Fruit fly (Drosophila melanogaster) whole organism, embryonic: ENCODE data around the gene CG12992.

ENCODE experiments used
- Ada2b ChIP-seq: fragments of 200-800 bp; sonication (Bioruptor generic); IDR thresholded peaks from 2 replicates; pipeline ENCODE4 v1.3.6; 2022; ENCODE audit warnings: missing biosample characterization, missing genetic modification characterization
- Atf-2 ChIP-seq: fragments of 200-800 bp; sonication (Bioruptor generic); optimal IDR thresholded peaks from 2 replicates; lab custom pipeline; 2016; ENCODE audit warnings: missing biosample characterization, missing genetic modification characterization
- CG10979 ChIP-seq: fragments of 200-800 bp; sonication (Bioruptor generic); optimal IDR thresholded peaks from 2 replicates; lab custom pipeline; 2018; ENCODE audit warnings: missing biosample characterization, mild to moderate bottlenecking, missing genetic modification characterization, moderate library complexity
- CG11456 ChIP-seq: fragments of 200-800 bp; sonication (Bioruptor generic); IDR thresholded peaks from 3 replicates; pipeline ENCODE4 v1.3.6; 2022; ENCODE audit warnings: missing biosample characterization, missing genetic modification characterization
- CG12236 ChIP-seq: fragments of 200-800 bp; sonication (Bioruptor generic); optimal IDR thresholded peaks from 2 replicates; lab custom pipeline; 2016; ENCODE audit warnings: missing biosample characterization, missing genetic modification characterization
- CG13775 ChIP-seq: fragments of 200-800 bp; sonication (Bioruptor generic); optimal IDR thresholded peaks from 3 replicates; lab custom pipeline; 2017; ENCODE audit warnings: missing biosample characterization, mild to moderate bottlenecking, missing genetic modification characterization
- CG15479 ChIP-seq: fragments of 200-800 bp; sonication (Bioruptor generic); optimal IDR thresholded peaks from 3 replicates; lab custom pipeline; 2019; ENCODE audit warnings: missing biosample characterization, mild to moderate bottlenecking, missing genetic modification characterization, moderate library complexity
- CG15601 ChIP-seq: fragments of 200-800 bp; sonication (Bioruptor generic); optimal IDR thresholded peaks from 3 replicates; lab custom pipeline; 2019; ENCODE audit warnings: missing biosample characterization, mild to moderate bottlenecking, missing genetic modification characterization, moderate library complexity
- CG16863 ChIP-seq: fragments of 200-800 bp; sonication (Bioruptor generic); optimal IDR thresholded peaks from 3 replicates; lab custom pipeline; 2016; ENCODE audit warnings: missing biosample characterization, missing genetic modification characterization
- CG17328 ChIP-seq: fragments of 200-800 bp; sonication (Bioruptor generic); IDR thresholded peaks from 2 replicates; pipeline ENCODE4 v1.3.6; 2022; ENCODE audit warnings: missing biosample characterization, missing genetic modification characterization
- CG17385 ChIP-seq: fragments of 200-800 bp; sonication (Bioruptor generic); optimal IDR thresholded peaks from 3 replicates; lab custom pipeline; 2018; ENCODE audit warnings: missing biosample characterization, mild to moderate bottlenecking, missing genetic modification characterization
- CG1792 ChIP-seq: fragments of 200-800 bp; sonication (Bioruptor generic); optimal IDR thresholded peaks from 2 replicates; lab custom pipeline; 2016; ENCODE audit warnings: missing biosample characterization, missing genetic modification characterization
- CG30431 ChIP-seq: fragments of 200-800 bp; sonication (Bioruptor generic); optimal IDR thresholded peaks from 2 replicates; lab custom pipeline; 2017; ENCODE audit warnings: missing biosample characterization, missing genetic modification characterization
- CG4282 ChIP-seq: fragments of 200-800 bp; sonication (Bioruptor generic); optimal IDR thresholded peaks from 2 replicates; lab custom pipeline; 2016; ENCODE audit warnings: missing biosample characterization, missing genetic modification characterization
- CG4360 ChIP-seq: fragments of 200-800 bp; sonication (Bioruptor generic); IDR thresholded peaks from 2 replicates; pipeline ENCODE4 v1.3.6; 2022; ENCODE audit warnings: missing biosample characterization, missing genetic modification characterization
- CG4854 ChIP-seq: fragments of 200-800 bp; sonication (Bioruptor generic); optimal IDR thresholded peaks from 2 replicates; lab custom pipeline; 2016; ENCODE audit warnings: missing biosample characterization, missing genetic modification characterization, inconsistent platforms
- CG5245 ChIP-seq: fragments of 200-800 bp; sonication (Bioruptor generic); optimal IDR thresholded peaks from 3 replicates; lab custom pipeline; 2016; ENCODE audit warnings: missing biosample characterization, missing genetic modification characterization
- CG7372 ChIP-seq: fragments of 200-800 bp; sonication (Bioruptor generic); IDR thresholded peaks from 2 replicates; pipeline ENCODE4 v1.3.6; 2022; ENCODE audit warnings: missing biosample characterization, missing genetic modification characterization
- CG7987 ChIP-seq: fragments of 200-800 bp; sonication (Bioruptor generic); optimal IDR thresholded peaks from 2 replicates; lab custom pipeline; 2018; ENCODE audit warnings: missing biosample characterization, mild to moderate bottlenecking, missing genetic modification characterization, moderate library complexity
- CG8924 ChIP-seq: fragments of 200-800 bp; optimal IDR thresholded peaks from 3 replicates; lab custom pipeline; 2019; ENCODE audit warnings: missing biosample characterization, mild to moderate bottlenecking, missing genetic modification characterization, moderate library complexity
- CG9727 ChIP-seq: fragments of 200-800 bp; sonication (Bioruptor generic); optimal IDR thresholded peaks from 3 replicates; lab custom pipeline; 2017; ENCODE audit warnings: missing biosample characterization, mild to moderate bottlenecking, missing genetic modification characterization
- CG9797 ChIP-seq: fragments of 200-800 bp; sonication (Bioruptor generic); optimal IDR thresholded peaks from 3 replicates; lab custom pipeline; 2018; ENCODE audit warnings: missing biosample characterization, mild to moderate bottlenecking, missing genetic modification characterization
- CTCF ChIP-seq: fragments of 200-800 bp; sonication (Bioruptor generic); optimal IDR thresholded peaks from 2 replicates; lab custom pipeline; 2017; ENCODE audit warnings: missing biosample characterization, mild to moderate bottlenecking, missing genetic modification characterization, moderate library complexity
- Doc2 ChIP-seq: fragments of 200-800 bp; sonication (Bioruptor generic); IDR thresholded peaks from 2 replicates; pipeline ENCODE4 v1.3.6; 2022; ENCODE audit warnings: missing biosample characterization, missing genetic modification characterization
- HLHmδ ChIP-seq: fragments of 200-800 bp; sonication (Bioruptor generic); optimal IDR thresholded peaks from 2 replicates; lab custom pipeline; 2018; ENCODE audit warnings: missing biosample characterization, mild to moderate bottlenecking, missing genetic modification characterization, moderate library complexity
- Hr39 ChIP-seq: fragments of >200 bp; optimal IDR thresholded peaks from 2 replicates; lab custom pipeline; 2017
- Jarid2 ChIP-seq: fragments of 200-800 bp; sonication (Bioruptor generic); optimal IDR thresholded peaks from 3 replicates; lab custom pipeline; 2017; ENCODE audit warnings: mild to moderate bottlenecking, missing biosample characterization, missing genetic modification reagents, missing genetic modification characterization
- MESR4 ChIP-seq: fragments of 200-800 bp; sonication (Bioruptor generic); optimal IDR thresholded peaks from 2 replicates; lab custom pipeline; 2018; ENCODE audit warnings: missing biosample characterization, mild to moderate bottlenecking, missing genetic modification characterization, moderate library complexity
- Max ChIP-seq: fragments of 200-800 bp; sonication (Bioruptor generic); optimal IDR thresholded peaks from 2 replicates; lab custom pipeline; 2016; ENCODE audit warnings: missing biosample characterization, mild to moderate bottlenecking, missing genetic modification characterization
- Oaz ChIP-seq: fragments of 200-800 bp; sonication (Bioruptor generic); IDR thresholded peaks from 2 replicates; pipeline ENCODE4 v1.3.6; 2022; ENCODE audit warnings: missing biosample characterization, missing genetic modification characterization
- Poxn ChIP-seq: fragments of 200-800 bp; sonication (Bioruptor generic); IDR thresholded peaks from 2 replicates; pipeline ENCODE4 v1.3.6; 2022; ENCODE audit warnings: missing biosample characterization, missing genetic modification characterization
- Rx ChIP-seq: fragments of 200-800 bp; sonication (Bioruptor generic); IDR thresholded peaks from 2 replicates; pipeline ENCODE4 v1.3.6; 2022; ENCODE audit warnings: missing biosample characterization, missing genetic modification characterization
- Side ChIP-seq: fragments of 200-800 bp; sonication (Bioruptor generic); optimal IDR thresholded peaks from 2 replicates; lab custom pipeline; 2016; ENCODE audit warnings: missing biosample characterization, missing genetic modification characterization
- Spps ChIP-seq: fragments of 200-800 bp; sonication (Bioruptor generic); optimal IDR thresholded peaks from 2 replicates; lab custom pipeline; 2018; ENCODE audit warnings: missing biosample characterization, mild to moderate bottlenecking, missing genetic modification characterization
- abd-A ChIP-seq: fragments of 200-800 bp; sonication (Bioruptor generic); optimal IDR thresholded peaks from 3 replicates; lab custom pipeline; 2019; ENCODE audit warnings: missing biosample characterization, mild to moderate bottlenecking, missing genetic modification characterization, moderate library complexity
- ac ChIP-seq: fragments of 200-800 bp; sonication (Bioruptor generic); optimal IDR thresholded peaks from 3 replicates; lab custom pipeline; 2017; ENCODE audit warnings: missing biosample characterization, mild to moderate bottlenecking, missing genetic modification characterization
- croc ChIP-seq: fragments of 200-800 bp; sonication (Bioruptor generic); conservative IDR thresholded peaks from 3 replicates; pipeline ENCODE4 v1.3.6; 2022; ENCODE audit warnings: missing biosample characterization, missing genetic modification characterization
- cwo ChIP-seq: fragments of 200-800 bp; sonication (Bioruptor generic); optimal IDR thresholded peaks from 3 replicates; lab custom pipeline; 2017; ENCODE audit warnings: missing biosample characterization, missing genetic modification characterization, mild to moderate bottlenecking, moderate library complexity, missing genetic modification reagents
- da ChIP-seq: fragments of 200-800 bp; sonication (Bioruptor generic); optimal IDR thresholded peaks from 2 replicates; lab custom pipeline; 2016; ENCODE audit warnings: missing biosample characterization, missing genetic modification characterization
- disco-r ChIP-seq: fragments of 200-800 bp; sonication (Bioruptor generic); optimal IDR thresholded peaks from 2 replicates; lab custom pipeline; 2016; ENCODE audit warnings: missing biosample characterization, missing genetic modification characterization
- h ChIP-seq: fragments of >200 bp; optimal IDR thresholded peaks from 2 replicates; lab custom pipeline; 2017
- jigr1 ChIP-seq: fragments of 200-800 bp; sonication (Bioruptor generic); IDR thresholded peaks from 3 replicates; pipeline ENCODE4 v1.3.6; 2022; ENCODE audit warnings: missing biosample characterization, missing genetic modification characterization
- mirr ChIP-seq: fragments of 200-800 bp; sonication (Bioruptor generic); optimal IDR thresholded peaks from 3 replicates; lab custom pipeline; 2018; ENCODE audit warnings: missing biosample characterization, mild to moderate bottlenecking, missing genetic modification characterization
- nmo ChIP-seq: fragments of 200-800 bp; sonication (Bioruptor generic); optimal IDR thresholded peaks from 2 replicates; lab custom pipeline; 2018; ENCODE audit warnings: missing biosample characterization, mild to moderate bottlenecking, missing genetic modification characterization, moderate library complexity
- pum ChIP-seq: fragments of 200-800 bp; sonication (Bioruptor generic); optimal IDR thresholded peaks from 2 replicates; lab custom pipeline; 2016; ENCODE audit warnings: missing biosample characterization, missing genetic modification characterization
- sim ChIP-seq: fragments of 200-800 bp; sonication (Bioruptor generic); IDR thresholded peaks from 2 replicates; pipeline ENCODE4 v1.3.6; 2022; ENCODE audit warnings: missing biosample characterization, missing genetic modification characterization
- tgo ChIP-seq: fragments of 200-800 bp; sonication (Bioruptor generic); IDR thresholded peaks from 3 replicates; pipeline ENCODE4 v1.3.6; 2022; ENCODE audit warnings: missing biosample characterization, missing genetic modification characterization
- tin ChIP-seq: fragments of 200-800 bp; sonication (Bioruptor generic); optimal IDR thresholded peaks from 3 replicates; lab custom pipeline; 2016; ENCODE audit warnings: missing biosample characterization, missing genetic modification characterization
- trh ChIP-seq: fragments of 200-800 bp; sonication (Bioruptor generic); optimal IDR thresholded peaks from 2 replicates; lab custom pipeline; 2016; ENCODE audit warnings: missing biosample characterization, missing genetic modification characterization
- vfl ChIP-seq: fragments of 200-800 bp; sonication (Bioruptor generic); optimal IDR thresholded peaks from 2 replicates; lab custom pipeline; 2016; ENCODE audit warnings: missing biosample characterization, missing genetic modification characterization
- vnd ChIP-seq: fragments of 200-800 bp; sonication (Bioruptor generic); IDR thresholded peaks from 3 replicates; pipeline ENCODE4 v1.3.6; 2022; ENCODE audit warnings: missing biosample characterization, missing genetic modification characterization; ENCODE audit not compliant: partially characterized antibody
- zfh1 ChIP-seq: fragments of 200-800 bp; sonication (Bioruptor generic); IDR thresholded peaks from 3 replicates; pipeline ENCODE4 v1.3.6; 2022; ENCODE audit warnings: missing biosample characterization, missing genetic modification characterization

CG12992 gene

dm6 chrX:17631996-17632612, 43.4 kb downstream of the CG12992 start, which contains the start of the genes corolla and ND-24 (continued):
- peak; percentile 69 for TF ChIP-seq croc (GFP tag; lab: Robert Waterston, UW)
- TF ChIP-seq h (lab: Kevin White, UChicago): no peak
- TF ChIP-seq CG15601: peak; percentile 80
- peak; percentile 75 for TF ChIP-seq CG17385
- TF ChIP-seq sim (GFP tag; lab: Robert Waterston, UW): peak; percentile 79
- no peak for TF ChIP-seq ac (GFP tag; lab: Kevin White, UChicago)
- peak; percentile 59 for TF ChIP-seq Spps (tag; lab: Kevin White, UChicago)
- no peak for TF ChIP-seq Doc2 (GFP tag; lab: Robert Waterston, UW)
- peak; percentile 50 for TF ChIP-seq CG9797
- TF ChIP-seq pum (GFP tag; lab: Kevin White, UChicago): peak; percentile 89
- TF ChIP-seq Atf-2 (GFP tag; lab: Kevin White, UChicago): peak; percentile 71
- TF ChIP-seq Jarid2: no peak
- peak; percentile 77 for TF ChIP-seq CG5245
- no peak for TF ChIP-seq mirr (GFP tag; lab: Kevin White, UChicago)
- peak; percentile 75 for TF ChIP-seq CG10979 (tag; lab: Kevin White, UChicago)
- TF ChIP-seq vnd: peak; percentile 85
- peak; percentile 57; the same call in 2 of the 3 replicates for TF ChIP-seq jigr1 (GFP tag; lab: Robert Waterston, UW)
- peak; percentile 91 for TF ChIP-seq tgo (GFP tag; lab: Robert Waterston, UW)
- peak; percentile 83 for TF ChIP-seq CG16863 (GFP tag; lab: Kevin White, UChicago)
- TF ChIP-seq nmo (GFP tag; lab: Kevin White, UChicago): peak; percentile 84
- peak; percentile 85 for TF ChIP-seq Max (GFP tag; lab: Kevin White, UChicago)
- no peak for TF ChIP-seq Hr39
- TF ChIP-seq CG8924 (tag; lab: Kevin White, UChicago): peak; percentile 59
- peak; percentile 89 for TF ChIP-seq tin (GFP tag; lab: Kevin White, UChicago)
- TF ChIP-seq Oaz (GFP tag; lab: Robert Waterston, UW): peak; percentile 62
- peak; percentile 76 for TF ChIP-seq Side (GFP tag; lab: Kevin White, UChicago)
- peak; percentile 48 for TF ChIP-seq da
- TF ChIP-seq CG4360 (GFP tag; lab: Robert Waterston, UW): no peak
- TF ChIP-seq CG9727 (GFP tag; lab: Kevin White, UChicago): peak; percentile 86
- peak; percentile 58 for TF ChIP-seq CG1792 (GFP tag; lab: Kevin White, UChicago)
- TF ChIP-seq CG13775 (GFP tag; lab: Kevin White, UChicago): peak; percentile 85
- TF ChIP-seq CG12236 (GFP tag; lab: Kevin White, UChicago): peak; percentile 48
- peak; percentile 75 for TF ChIP-seq CG7372
- peak; percentile 67 for TF ChIP-seq CG4282 (GFP tag; lab: Kevin White, UChicago)
- TF ChIP-seq MESR4 (GFP tag; lab: Kevin White, UChicago): peak; percentile 63
- TF ChIP-seq CG17328: peak; percentile 89
- no peak for TF ChIP-seq CG15479 (GFP tag; lab: Kevin White, UChicago)
- peak; percentile 73 for TF ChIP-seq disco-r
- TF ChIP-seq CG4854 (GFP tag; lab: Kevin White, UChicago): peak; percentile 81
- TF ChIP-seq CG30431 (GFP tag; lab: Kevin White, UChicago): peak; percentile 47
- TF ChIP-seq trh (GFP tag; lab: Kevin White, UChicago): peak; percentile 80
- TF ChIP-seq CG11456 (GFP tag; lab: Robert Waterston, UW): peak; percentile 81
- TF ChIP-seq Ada2b (GFP tag; lab: Robert Waterston, UW): peak; percentile 82
- peak; percentile 87 for TF ChIP-seq vfl (GFP tag; lab: Kevin White, UChicago)
- TF ChIP-seq CG7987 (GFP tag; lab: Kevin White, UChicago): peak; percentile 31
- peak; percentile 75; the same call in 1 of the 2 replicates for TF ChIP-seq Rx (GFP tag; lab: Robert Waterston, UW)
- peak; percentile 29 for TF ChIP-seq cwo
- TF ChIP-seq HLHmδ: no peak
- no peak for TF ChIP-seq abd-A (tag; lab: Kevin White, UChicago)
- peak; percentile 69 for TF ChIP-seq Poxn
- peak; percentile 89 for TF ChIP-seq zfh1 (GFP tag; lab: Robert Waterston, UW)
- peak; percentile 24 for TF ChIP-seq CTCF (GFP tag; lab: Kevin White, UChicago)
